Fruit fly (Drosophila melanogaster) Kc167 (cell line): Measurements from ENCODE around the gene CG15864.

ENCODE experiments used
- Myc ChIP-seq: fragments of >200 bp; optimal IDR thresholded peaks from 2 replicates; lab custom pipeline; 2017; ENCODE audit warnings: missing external identifiers
- Sin3A ChIP-seq: fragments of >200 bp; optimal IDR thresholded peaks from 2 replicates; lab custom pipeline; 2018; ENCODE audit warnings: missing external identifiers
- h ChIP-seq: fragments of >200 bp; optimal IDR thresholded peaks from 3 replicates; lab custom pipeline; 2018; ENCODE audit warnings: missing external identifiers
- insv ChIP-seq: fragments of >200 bp; optimal IDR thresholded peaks from 3 replicates; lab custom pipeline; 2018; ENCODE audit warnings: missing external identifiers
- psq ChIP-seq: fragments of >200 bp; optimal IDR thresholded peaks from 2 replicates; lab custom pipeline; 2017; ENCODE audit warnings: missing external identifiers
- ttk ChIP-seq: sonication (Bioruptor generic); optimal IDR thresholded peaks from 2 replicates; lab custom pipeline; 2017; ENCODE audit warnings: missing external identifiers

CG15864 gene

DNA sequence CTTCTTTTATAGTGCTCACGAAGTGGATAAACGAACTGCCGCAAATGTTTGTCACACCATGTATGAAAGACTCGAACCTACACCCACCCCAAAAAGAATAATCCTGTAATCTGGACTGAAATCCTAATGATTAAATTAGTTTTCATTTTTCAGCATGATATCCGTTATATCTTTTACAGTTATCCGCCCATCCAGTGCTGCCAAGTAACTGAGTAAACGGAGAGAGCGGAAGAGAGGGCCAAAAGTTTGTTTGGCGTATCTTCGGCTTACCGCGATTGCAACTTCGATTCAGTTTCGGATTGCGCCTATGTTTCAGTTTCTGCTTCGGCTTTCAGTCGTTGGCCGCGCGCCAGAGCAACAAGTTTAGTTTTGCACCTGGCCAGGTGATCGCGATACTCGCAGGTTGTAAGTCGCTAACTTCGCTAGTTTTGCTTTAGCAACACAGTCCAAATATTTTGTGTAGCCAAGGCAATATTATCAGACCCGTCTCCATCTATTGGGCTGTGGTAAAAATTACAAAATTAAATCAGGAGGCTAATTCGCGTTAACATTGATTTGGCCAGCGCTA, 2.0 kb downstream of the CG15864 start, which contains the start of gene mtg:
Gene mtg (plus strand): TSS at position 332 of the 568 bp plus-strand sequence.
- no peak for TF ChIP-seq psq (lab: Kevin White, UChicago)
- TF ChIP-seq Sin3A (lab: Kevin White, UChicago), result no peak
- no peak for TF ChIP-seq Myc (lab: Kevin White, UChicago)
- no peak for TF ChIP-seq h (lab: Kevin White, UChicago)
- TF ChIP-seq insv (lab: Kevin White, UChicago), result no peak
- TF ChIP-seq ttk, result no peak

DNA sequence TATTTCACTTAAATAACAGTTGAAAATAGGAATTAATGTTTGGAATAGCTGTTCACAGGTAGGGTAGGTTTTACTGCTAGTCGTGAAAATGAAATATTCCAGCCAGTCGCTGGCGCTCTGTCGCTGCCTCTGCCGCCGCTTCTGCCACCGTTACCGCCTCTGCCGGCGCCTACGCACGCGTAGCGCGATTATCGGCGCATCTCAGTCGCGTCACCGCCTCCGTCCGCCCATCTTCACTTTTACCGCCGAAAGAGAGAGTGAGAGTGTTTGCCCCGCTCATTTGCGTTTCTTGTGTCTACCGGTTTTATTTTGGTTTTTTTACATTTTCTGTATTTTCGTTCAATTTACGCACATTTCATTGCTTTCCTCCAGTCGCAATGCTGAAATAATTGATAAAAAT, 3.3 kb downstream of the CG15864 start:
- TF ChIP-seq Myc (lab: Kevin White, UChicago), result no peak
- no peak for TF ChIP-seq h (lab: Kevin White, UChicago)
- TF ChIP-seq psq (lab: Kevin White, UChicago), result no peak
- TF ChIP-seq Sin3A (lab: Kevin White, UChicago), result no peak
- no peak for TF ChIP-seq insv (lab: Kevin White, UChicago)
- TF ChIP-seq ttk, result no peak

DNA sequence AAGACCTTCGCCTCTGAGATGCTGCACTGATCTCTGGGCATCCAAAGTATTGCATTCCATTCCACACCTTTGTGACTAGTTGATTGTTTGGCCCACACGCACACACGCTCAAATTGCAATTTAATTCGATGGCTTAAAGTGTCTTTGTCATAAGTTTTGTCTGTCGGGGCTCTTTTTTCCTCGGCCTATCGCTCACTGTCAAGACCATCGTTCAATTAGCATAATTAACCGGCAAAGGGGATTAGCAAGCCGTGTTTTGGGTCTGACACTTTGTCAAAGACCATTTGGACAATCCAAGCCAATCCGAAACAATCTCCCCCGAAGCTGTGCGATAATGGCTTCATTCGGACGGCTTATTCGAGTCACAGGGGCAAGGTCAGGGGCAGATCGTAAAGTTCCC, 6.1 kb downstream of the CG15864 start:
- TF ChIP-seq ttk (no peak), Myc (lab: Kevin White, UChicago) (no peak), h (lab: Kevin White, UChicago) (no peak), Sin3A (lab: Kevin White, UChicago) (no peak), psq (lab: Kevin White, UChicago) (no peak), insv (lab: Kevin White, UChicago) (no peak)

DNA sequence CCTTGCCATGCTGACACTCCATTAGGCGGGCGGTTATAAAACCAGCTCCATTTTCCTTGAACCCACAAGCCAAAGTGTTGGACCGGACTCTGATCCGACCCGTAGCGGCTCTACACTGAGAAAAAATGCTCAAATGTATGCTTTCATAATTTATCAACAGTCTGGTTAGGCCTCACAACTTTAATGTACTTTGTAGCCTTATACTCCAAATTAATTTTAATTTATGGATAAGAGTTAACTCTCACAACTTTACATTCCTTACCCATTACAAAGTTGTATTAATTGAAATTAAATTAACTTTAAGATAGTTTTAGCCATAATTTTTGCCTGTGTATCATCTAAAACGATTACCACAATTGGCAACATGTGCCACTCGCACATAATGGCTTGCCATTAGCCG, 7.8 kb downstream of the CG15864 start:
- TF ChIP-seq psq (lab: Kevin White, UChicago) (no peak), ttk (no peak), Sin3A (lab: Kevin White, UChicago) (no peak), Myc (lab: Kevin White, UChicago) (no peak)

DNA sequence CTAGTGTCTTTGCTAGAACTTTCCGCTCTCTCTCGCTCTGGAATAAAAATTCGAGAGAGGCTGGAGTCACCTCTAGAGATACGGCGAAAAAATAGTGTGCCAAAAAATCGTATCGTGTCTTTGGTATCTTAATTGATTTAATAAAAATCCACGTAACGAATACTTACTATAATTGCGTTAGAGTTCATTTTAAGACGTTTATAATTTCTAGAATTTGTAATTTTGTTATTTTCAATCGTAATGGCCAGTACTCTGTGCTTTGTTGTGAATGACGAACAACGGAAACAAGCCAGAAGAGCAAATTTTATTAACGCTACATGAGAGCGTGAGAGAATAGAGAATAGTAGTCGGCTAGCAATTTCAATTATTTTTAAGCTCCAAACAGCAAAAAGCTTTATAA, 13.4 kb downstream of the CG15864 start:
- TF ChIP-seq Sin3A (lab: Kevin White, UChicago) (no peak), insv (lab: Kevin White, UChicago) (no peak), psq (lab: Kevin White, UChicago) (no peak), ttk (no peak), Myc (lab: Kevin White, UChicago) (no peak), h (lab: Kevin White, UChicago) (no peak)

DNA sequence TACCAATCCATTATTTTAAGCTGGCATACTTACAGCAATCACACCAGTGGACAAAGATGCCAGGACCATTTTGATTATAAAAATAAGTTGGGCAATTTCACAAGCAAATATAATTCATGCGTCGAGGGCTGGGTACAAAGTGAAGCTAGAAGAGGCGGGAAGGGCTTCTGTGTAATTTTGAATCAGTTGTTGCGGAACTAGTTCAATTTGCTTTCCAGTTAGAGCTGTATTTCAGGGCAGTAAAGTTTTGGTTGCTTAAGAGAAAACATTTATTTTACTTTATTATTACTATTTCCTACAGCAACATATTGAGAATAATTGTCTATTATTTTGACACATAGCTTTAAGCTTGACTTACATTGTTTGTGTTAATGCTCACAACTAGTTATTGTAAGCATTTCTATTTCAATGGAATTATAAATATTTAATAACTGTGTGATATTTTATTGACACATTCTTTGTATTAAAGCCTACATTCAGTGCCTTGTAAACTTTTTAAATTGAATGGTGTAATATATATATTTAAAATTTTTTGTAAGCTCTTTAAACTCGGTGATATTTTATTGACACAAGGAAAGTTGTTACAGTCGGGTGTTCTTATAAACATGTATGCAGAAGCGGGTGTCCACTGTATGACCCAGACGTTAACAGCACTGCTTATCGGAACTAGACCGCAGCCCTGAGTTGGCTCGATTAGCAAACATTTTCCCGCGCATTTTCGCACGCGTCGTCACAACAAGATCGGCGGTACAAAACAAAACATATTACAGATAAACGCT, 16.3 kb downstream of the CG15864 start, which contains the start of the genes RPA1 and Mcm2:
Gene RPA1 (minus strand): TSS at position 150 of the 779 bp plus-strand sequence.
Gene Mcm2 (plus strand): TSS at position 669 of the 779 bp plus-strand sequence.
- TF ChIP-seq Sin3A (lab: Kevin White, UChicago) (no peak), psq (lab: Kevin White, UChicago) (no peak), ttk (no peak), Myc (lab: Kevin White, UChicago) (no peak), insv (lab: Kevin White, UChicago) (no peak), h (lab: Kevin White, UChicago) (no peak)

DNA sequence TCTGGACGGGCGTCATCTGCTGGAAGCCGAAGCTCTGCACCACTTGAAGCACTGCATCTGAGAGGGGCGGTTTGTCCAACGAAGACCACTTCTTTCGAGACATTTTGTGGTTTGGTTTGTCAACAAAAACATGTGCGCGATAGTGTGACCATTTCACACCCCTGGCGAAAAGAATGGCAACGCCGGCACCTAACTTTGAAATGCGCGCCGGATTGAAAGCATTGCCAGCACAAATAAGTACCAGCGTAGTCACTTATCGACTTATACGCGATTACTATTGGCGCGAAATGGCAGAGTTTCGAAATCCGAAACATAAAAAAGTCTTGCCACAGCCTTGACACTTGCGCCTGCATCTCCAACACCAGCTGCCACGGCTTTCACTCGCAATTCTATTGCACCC, 21.5 kb downstream of the CG15864 start, which contains the start of gene CG9630:
Gene CG9630 (minus strand): TSS at position 157 of the 400 bp plus-strand sequence.
- TF ChIP-seq insv (lab: Kevin White, UChicago), result no peak
- no peak for TF ChIP-seq Myc (lab: Kevin White, UChicago)
- TF ChIP-seq h (lab: Kevin White, UChicago), result no peak
- no peak for TF ChIP-seq Sin3A (lab: Kevin White, UChicago)
- no peak for TF ChIP-seq psq (lab: Kevin White, UChicago)
- no peak for TF ChIP-seq ttk

DNA sequence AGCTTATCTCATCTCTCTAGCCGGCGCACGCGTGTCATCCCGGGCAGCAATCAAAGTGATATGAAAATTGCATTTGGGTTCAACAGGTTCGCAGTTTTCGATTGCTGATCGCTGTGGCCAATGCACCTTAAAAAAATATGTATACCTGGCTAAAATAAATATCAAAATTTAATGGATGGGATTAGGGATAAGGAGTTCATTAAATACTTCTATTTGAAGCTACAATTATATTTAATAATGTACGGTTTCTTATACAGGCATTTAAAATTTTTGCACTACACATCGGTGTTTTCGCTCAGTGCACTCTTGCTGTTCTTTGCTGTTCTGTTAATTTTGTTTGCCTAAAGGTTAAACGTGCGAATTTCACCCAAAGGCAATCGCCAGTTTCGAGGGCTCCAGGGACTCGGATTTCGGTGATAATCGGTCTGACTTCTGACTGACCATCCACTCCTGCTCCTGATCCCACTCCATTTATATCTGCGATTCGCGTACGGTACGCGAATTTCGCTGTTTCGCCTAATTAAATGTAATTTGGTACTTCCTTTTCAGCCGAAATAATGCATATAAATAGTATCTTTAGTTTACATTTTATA, 24.4 kb downstream of the CG15864 start:
- TF ChIP-seq psq (lab: Kevin White, UChicago), result no peak
- no peak for TF ChIP-seq insv (lab: Kevin White, UChicago)
- TF ChIP-seq Sin3A (lab: Kevin White, UChicago), result no peak
- TF ChIP-seq Myc (lab: Kevin White, UChicago), result no peak
- TF ChIP-seq h (lab: Kevin White, UChicago), result no peak
- TF ChIP-seq ttk, result no peak

DNA sequence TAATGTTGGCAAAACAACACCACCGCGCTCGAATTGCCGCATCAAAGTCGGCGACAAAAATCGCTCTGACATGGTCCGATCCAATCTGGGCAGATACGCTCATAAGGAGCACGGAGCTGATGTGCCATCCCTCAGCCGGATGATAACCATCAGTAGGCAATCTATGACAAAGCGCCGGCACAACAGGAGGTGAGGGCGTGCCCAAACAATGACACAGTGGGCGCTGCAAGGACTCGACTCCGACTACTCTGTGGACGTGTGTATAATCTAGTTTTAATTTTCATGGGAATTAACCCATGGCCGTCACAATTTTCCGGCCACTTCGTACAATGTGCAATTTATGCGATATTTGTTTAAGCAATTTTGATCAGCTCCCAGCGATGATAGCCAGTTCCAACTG, 26.8 kb downstream of the CG15864 start:
- TF ChIP-seq Sin3A (lab: Kevin White, UChicago) (no peak), h (lab: Kevin White, UChicago) (no peak), psq (lab: Kevin White, UChicago) (no peak), Myc (lab: Kevin White, UChicago) (no peak), ttk (no peak), insv (lab: Kevin White, UChicago) (no peak)

DNA sequence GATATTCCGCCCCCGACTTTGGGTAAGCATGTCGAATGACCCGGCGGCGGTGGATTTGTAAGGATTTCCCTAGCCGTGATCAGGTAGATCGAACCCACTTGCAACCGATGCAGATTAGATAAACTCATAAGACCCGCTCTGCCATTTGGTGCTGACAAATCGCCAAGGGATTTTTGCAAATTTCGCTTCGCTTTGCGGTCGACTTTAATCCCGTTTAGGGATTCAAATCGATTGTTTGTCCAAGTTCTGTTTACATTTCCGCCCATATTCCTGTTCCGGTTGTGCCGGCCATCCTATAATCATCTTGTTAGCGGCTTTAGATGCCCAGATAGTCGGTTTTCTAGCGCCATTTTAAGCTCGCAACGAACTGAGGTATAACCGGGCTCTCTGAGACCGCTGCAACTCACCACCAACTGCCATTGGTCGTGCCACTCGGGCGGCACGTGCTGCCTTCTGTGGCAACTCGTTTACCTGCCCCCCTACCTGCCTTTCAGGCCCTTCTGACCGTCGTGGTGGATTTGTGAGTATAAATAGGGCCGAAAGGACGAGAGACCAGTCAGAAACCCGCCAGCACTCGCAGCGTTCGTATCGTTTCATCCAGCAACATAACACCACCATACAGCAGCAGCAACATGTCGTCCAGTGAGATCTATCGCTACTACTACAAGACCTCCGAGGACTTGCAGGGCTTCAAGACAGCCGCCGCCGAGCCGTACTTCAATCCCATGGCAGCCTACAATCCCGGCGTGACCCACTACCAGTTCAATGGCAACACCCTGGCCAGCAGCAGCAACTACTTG, 29.5 kb downstream of the CG15864 start, which contains the start of gene ato:
Gene ato (plus strand): TSS at position 559 of the 800 bp plus-strand sequence.
- TF ChIP-seq Sin3A (lab: Kevin White, UChicago) (no peak), insv (lab: Kevin White, UChicago) (no peak), Myc (lab: Kevin White, UChicago) (no peak), ttk (no peak), h (lab: Kevin White, UChicago) (no peak), psq (lab: Kevin White, UChicago) (no peak)
